Fruit fly (Drosophila melanogaster) whole organism, wandering third instar larva: ENCODE results near the gene BomT3.

Experiments
- CG9705 ChIP-seq: fragments of 200-800 bp; sonication (Bioruptor generic); optimal IDR thresholded peaks from 2 replicates; lab custom pipeline; 2018; ENCODE audit warnings: missing biosample characterization, mild to moderate bottlenecking, missing genetic modification characterization
- N ChIP-seq: fragments of >200 bp; optimal IDR thresholded peaks from 2 replicates; lab custom pipeline; 2018; ENCODE audit warnings: missing biosample characterization, missing external identifiers, missing genetic modification characterization

- no peak for TF ChIP-seq CG9705
- no peak for TF ChIP-seq N (GFP tag; lab: Kevin White, UChicago)
Measured at dm6 chr3R:22096893-22097292, 10.7 kb upstream of the BomT3 start.
